Worm (Caenorhabditis elegans): ENCODE results near the gene emc-5.

emc-5 gene

ce11 chrII:11485200-11485599, 11.4 kb upstream of the emc-5 start, which contains the start of gene twk-5:
TSS of gene twk-5 (minus strand) at chrII:11485300.
- no peak for TF ChIP-seq snpc-1.1 (tag; optimal IDR thresholded peaks at IDR 0.05; ENCODE audit: insufficient read depth)
- TF ChIP-seq hlh-12 (tag; optimal IDR thresholded peaks at IDR 0.05), result no peak
- TF ChIP-seq bed-1 (GFP tag; IDR thresholded peaks at IDR 0.05), result no peak
- TF ChIP-seq ztf-28 (GFP tag; IDR thresholded peaks at IDR 0.05), result no peak
- TF ChIP-seq athp-1 (tag; optimal IDR thresholded peaks at IDR 0.05), result no peak
- no peak for TF ChIP-seq F55B11.4 (tag; optimal IDR thresholded peaks at IDR 0.05; ENCODE audit: borderline replicate concordance, insufficient read depth)
- TF ChIP-seq ztf-26 (tag; optimal IDR thresholded peaks at IDR 0.05), result no peak
- TF ChIP-seq ceh-40 (GFP tag; IDR thresholded peaks at IDR 0.05), result no peak

- peak; percentile 47; the same call in 1 of the 2 replicates for TF ChIP-seq hmg-1.2 (GFP tag; IDR thresholded peaks at IDR 0.05)
- TF ChIP-seq rec-8 (tag; optimal IDR thresholded peaks at IDR 0.05), result no peak
These were observed 9.8 kb upstream of the emc-5 start, which contains the start of gene ttr-18 for ce11 chrII:11486698-11487234. TSS of gene ttr-18 (minus strand) at chrII:11486748.

ce11 chrII:11487999-11488398, 8.6 kb upstream of the emc-5 start, which contains the start of gene B0334.13:
TSS of gene B0334.13 (plus strand) at chrII:11488299.
- TF ChIP-seq tlf-1 (GFP tag; optimal IDR thresholded peaks at IDR 0.05) (no peak), B0019.2 (GFP tag; conservative IDR thresholded peaks at IDR 0.05) (no peak), nfya-1 (tag; optimal IDR thresholded peaks at IDR 0.05; ENCODE audit: borderline replicate concordance, insufficient read depth) (no peak), die-1 (tag; optimal IDR thresholded peaks at IDR 0.05) (no peak), cebp-2 (GFP tag; IDR thresholded peaks at IDR 0.05) (no peak), egl-44 (GFP tag; IDR thresholded peaks at IDR 0.05) (no peak), nhr-80 (tag; optimal IDR thresholded peaks at IDR 0.05) (no peak), lsl-1 (GFP tag; optimal IDR thresholded peaks at IDR 0.05) (no peak), T07F8.4 (tag; optimal IDR thresholded peaks at IDR 0.05) (no peak), repo-1 (tag; optimal IDR thresholded peaks at IDR 0.05) (no peak), hmg-20 (GFP tag; IDR thresholded peaks at IDR 0.05) (no peak)

ce11 chrII:11492843-11493242, 3.7 kb upstream of the emc-5 start, which contains the start of gene hacl-1:
TSS of gene hacl-1 (minus strand) at chrII:11492963.
- peak; percentile 21 for TF ChIP-seq nhr-80 (tag; optimal IDR thresholded peaks at IDR 0.05)
- no peak for TF ChIP-seq ZK185.1 (tag; optimal IDR thresholded peaks at IDR 0.05; ENCODE audit: poor library complexity, severe bottlenecking)
- no peak for TF ChIP-seq C06A6.2 (GFP tag; conservative IDR thresholded peaks at IDR 0.05)
- TF ChIP-seq F33H1.4 (GFP tag; IDR thresholded peaks at IDR 0.05), result no peak
- TF ChIP-seq lin-26 (GFP tag; IDR thresholded peaks at IDR 0.05), result no peak
- TF ChIP-seq lin-54 (GFP tag; optimal IDR thresholded peaks at IDR 0.05), result peak; percentile 6
- TF ChIP-seq B0019.2 (GFP tag; conservative IDR thresholded peaks at IDR 0.05), result no peak
- 0 out of 2 replicates have a peak, but pooled peaks have one; percentile 15 for TF ChIP-seq nfyb-1 (GFP tag; IDR thresholded peaks at IDR 0.05)
- TF ChIP-seq tbx-9 (tag; optimal IDR thresholded peaks at IDR 0.05; ENCODE audit: borderline replicate concordance), result no peak
- no peak for TF ChIP-seq B0261.1 (tag; optimal IDR thresholded peaks at IDR 0.05)
- no peak for TF ChIP-seq athp-1 (tag; optimal IDR thresholded peaks at IDR 0.05)
- TF ChIP-seq Y67H2A.10 (GFP tag; conservative IDR thresholded peaks at IDR 0.05), result no peak
- TF ChIP-seq K12H6.12 (tag; optimal IDR thresholded peaks at IDR 0.05), result no peak
- no peak for TF ChIP-seq F37B4.10 (GFP tag; IDR thresholded peaks at IDR 0.05)
- TF ChIP-seq Y79H2A.3 (GFP tag; conservative IDR thresholded peaks at IDR 0.05), result no peak
- TF ChIP-seq lin-40 (tag; optimal IDR thresholded peaks at IDR 0.05), result peak; percentile 9
- no peak for TF ChIP-seq chd-7 (tag; optimal IDR thresholded peaks at IDR 0.05)
- TF ChIP-seq attf-6 (GFP tag; IDR thresholded peaks at IDR 0.05), result no peak

Measured in whole organism, young adult.